Fruit fly (Drosophila melanogaster) whole organism, embryonic: ENCODE measurements around the gene MICAL-like.

Source experiments
- Antp ChIP-seq: fragments of 200-800 bp; sonication (Bioruptor generic); optimal IDR thresholded peaks from 3 replicates; lab custom pipeline; 2016; ENCODE audit warnings: missing biosample characterization, missing genetic modification characterization
- BEAF-32 ChIP-seq: fragments of 200-800 bp; sonication (Bioruptor generic); optimal IDR thresholded peaks from 3 replicates; lab custom pipeline; 2017; ENCODE audit warnings: missing biosample characterization, missing genetic modification characterization, mild to moderate bottlenecking, moderate library complexity, missing genetic modification reagents
- Bteb2 ChIP-seq: fragments of 200-800 bp; sonication (Bioruptor generic); optimal IDR thresholded peaks from 2 replicates; lab custom pipeline; 2016; ENCODE audit warnings: missing biosample characterization, missing genetic modification characterization
- CG10431 ChIP-seq: fragments of 200-800 bp; sonication (Bioruptor generic); optimal IDR thresholded peaks from 3 replicates; lab custom pipeline; 2018; ENCODE audit warnings: missing biosample characterization, mild to moderate bottlenecking, missing genetic modification characterization
- CG12391 ChIP-seq: fragments of 200-800 bp; sonication (Bioruptor generic); optimal IDR thresholded peaks from 3 replicates; lab custom pipeline; 2018; ENCODE audit warnings: missing biosample characterization, mild to moderate bottlenecking, missing genetic modification characterization, moderate library complexity
- CG14710 ChIP-seq: fragments of 200-800 bp; sonication (Bioruptor generic); optimal IDR thresholded peaks from 3 replicates; lab custom pipeline; 2019; ENCODE audit warnings: missing biosample characterization, mild to moderate bottlenecking, missing genetic modification characterization, moderate library complexity
- CG14860 ChIP-seq: fragments of 200-800 bp; sonication (Bioruptor generic); IDR thresholded peaks from 3 replicates; pipeline ENCODE4 v1.3.6; 2022; ENCODE audit warnings: missing biosample characterization, missing genetic modification characterization; ENCODE audit not compliant: partially characterized antibody
- CG15696 ChIP-seq: fragments of 200-800 bp; sonication (Bioruptor generic); optimal IDR thresholded peaks from 2 replicates; lab custom pipeline; 2019; ENCODE audit warnings: missing biosample characterization, mild to moderate bottlenecking, missing genetic modification characterization, moderate library complexity
- CG16813 ChIP-seq: fragments of 200-800 bp; sonication (Bioruptor generic); IDR thresholded peaks from 3 replicates; pipeline ENCODE4 v1.3.6; 2022; ENCODE audit warnings: missing biosample characterization, missing genetic modification characterization; ENCODE audit not compliant: partially characterized antibody
- CG2199 ChIP-seq: fragments of 200-800 bp; sonication (Bioruptor generic); IDR thresholded peaks from 3 replicates; pipeline ENCODE4 v1.3.6; 2022; ENCODE audit warnings: missing biosample characterization, missing genetic modification characterization
- CG2712 ChIP-seq: fragments of 200-800 bp; optimal IDR thresholded peaks from 3 replicates; lab custom pipeline; 2019; ENCODE audit warnings: missing biosample characterization, mild to moderate bottlenecking, missing genetic modification characterization, moderate library complexity
- CG6791 ChIP-seq: fragments of 200-800 bp; sonication (Bioruptor generic); IDR thresholded peaks from 3 replicates; pipeline ENCODE4 v1.3.6; 2022; ENCODE audit warnings: missing biosample characterization, missing genetic modification characterization; ENCODE audit not compliant: partially characterized antibody
- CHES-1-like ChIP-seq: fragments of 200-800 bp; sonication (Bioruptor generic); optimal IDR thresholded peaks from 2 replicates; lab custom pipeline; 2016; ENCODE audit warnings: missing biosample characterization, missing genetic modification characterization
- CTCF ChIP-seq: fragments of 200-800 bp; sonication (Bioruptor generic); optimal IDR thresholded peaks from 2 replicates; lab custom pipeline; 2017; ENCODE audit warnings: missing biosample characterization, mild to moderate bottlenecking, missing genetic modification characterization, moderate library complexity
- Dref ChIP-seq: fragments of 200-800 bp; sonication (Bioruptor generic); IDR thresholded peaks from 2 replicates; pipeline ENCODE4 v1.3.6; 2022; ENCODE audit warnings: missing biosample characterization, missing genetic modification characterization
- Med ChIP-seq: fragments of 200-800 bp; sonication (Bioruptor generic); peaks from one replicate; lab custom pipeline; 2016; ENCODE audit warnings: missing biosample characterization, missing genetic modification characterization, mild to moderate bottlenecking, inconsistent platforms, moderate library complexity
- Ravus ChIP-seq: fragments of 200-800 bp; sonication (Bioruptor generic); IDR thresholded peaks from 2 replicates; pipeline ENCODE4 v1.3.6; 2022; ENCODE audit warnings: missing biosample characterization, missing genetic modification characterization
- Scr ChIP-seq: fragments of 200-800 bp; sonication (Bioruptor generic); IDR thresholded peaks from 2 replicates; pipeline ENCODE4 v1.3.6; 2022; ENCODE audit warnings: missing biosample characterization, missing genetic modification characterization; ENCODE audit not compliant: partially characterized antibody
- Sry-δ ChIP-seq: fragments of 200-800 bp; sonication (Bioruptor generic); optimal IDR thresholded peaks from 2 replicates; lab custom pipeline; 2016; ENCODE audit warnings: missing biosample characterization, missing genetic modification characterization
- amos ChIP-seq: fragments of 200-800 bp; sonication (Bioruptor generic); IDR thresholded peaks from 2 replicates; pipeline ENCODE4 v1.3.6; 2022; ENCODE audit warnings: missing biosample characterization, missing genetic modification characterization; ENCODE audit not compliant: partially characterized antibody
- bowl ChIP-seq: fragments of 200-800 bp; sonication (Bioruptor generic); IDR thresholded peaks from 2 replicates; pipeline ENCODE4 v1.3.6; 2022; ENCODE audit warnings: missing biosample characterization, missing genetic modification characterization
- croc ChIP-seq: fragments of 200-800 bp; sonication (Bioruptor generic); conservative IDR thresholded peaks from 3 replicates; pipeline ENCODE4 v1.3.6; 2022; ENCODE audit warnings: missing biosample characterization, missing genetic modification characterization
- crp ChIP-seq, 2 experiments: fragments of 200-800 bp; sonication (Bioruptor generic); optimal IDR thresholded peaks; 2 replicates in 1 of 2; 3 replicates in 1 of 2; lab custom pipeline; 2017; ENCODE audit warnings: missing biosample characterization in 2 of 2, missing genetic modification characterization in 2 of 2, mild to moderate bottlenecking in 1 of 2, moderate library complexity in 1 of 2
- dysf ChIP-seq: fragments of 200-800 bp; sonication (Bioruptor generic); IDR thresholded peaks from 3 replicates; pipeline ENCODE4 v1.3.6; 2022; ENCODE audit warnings: missing biosample characterization, missing genetic modification characterization
- emc ChIP-seq: fragments of 200-800 bp; sonication (Bioruptor generic); optimal IDR thresholded peaks from 2 replicates; lab custom pipeline; 2016; ENCODE audit warnings: missing biosample characterization, missing genetic modification characterization
- exex ChIP-seq: fragments of 200-800 bp; sonication (Bioruptor generic); optimal IDR thresholded peaks from 4 replicates; lab custom pipeline; 2018; ENCODE audit warnings: missing biosample characterization, mild to moderate bottlenecking, missing genetic modification characterization, moderate library complexity
- fd102C ChIP-seq: fragments of 200-800 bp; sonication (Bioruptor generic); optimal IDR thresholded peaks from 2 replicates; lab custom pipeline; 2018; ENCODE audit warnings: missing biosample characterization, mild to moderate bottlenecking, missing genetic modification characterization, moderate library complexity
- gem ChIP-seq: fragments of 200-800 bp; sonication (Bioruptor generic); optimal IDR thresholded peaks from 2 replicates; lab custom pipeline; 2019; ENCODE audit warnings: missing biosample characterization, mild to moderate bottlenecking, missing genetic modification characterization, moderate library complexity
- gfzf ChIP-seq: fragments of 200-800 bp; sonication (Bioruptor generic); optimal IDR thresholded peaks from 2 replicates; lab custom pipeline; 2016; ENCODE audit warnings: missing biosample characterization, mild to moderate bottlenecking, missing genetic modification characterization, moderate library complexity
- h ChIP-seq: fragments of >200 bp; optimal IDR thresholded peaks from 2 replicates; lab custom pipeline; 2017
- hb ChIP-seq: fragments of 200-800 bp; sonication (Bioruptor generic); IDR thresholded peaks from 3 replicates; pipeline ENCODE4 v1.3.6; 2022; ENCODE audit warnings: missing biosample characterization, missing genetic modification characterization; ENCODE audit not compliant: partially characterized antibody
- inv ChIP-seq: fragments of 200-800 bp; sonication (Bioruptor generic); IDR thresholded peaks from 2 replicates; pipeline ENCODE4 v1.3.6; 2022; ENCODE audit warnings: missing biosample characterization, missing genetic modification characterization; ENCODE audit not compliant: partially characterized antibody
- klu ChIP-seq: fragments of 200-800 bp; sonication (Bioruptor generic); IDR thresholded peaks from 2 replicates; pipeline ENCODE4 v1.3.6; 2022; ENCODE audit warnings: missing biosample characterization, missing genetic modification characterization
- luna ChIP-seq: fragments of 200-800 bp; sonication (Bioruptor generic); optimal IDR thresholded peaks from 2 replicates; lab custom pipeline; 2016; ENCODE audit warnings: missing biosample characterization, missing genetic modification characterization
- nmo ChIP-seq: fragments of 200-800 bp; sonication (Bioruptor generic); optimal IDR thresholded peaks from 2 replicates; lab custom pipeline; 2018; ENCODE audit warnings: missing biosample characterization, mild to moderate bottlenecking, missing genetic modification characterization, moderate library complexity
- pzg ChIP-seq: fragments of 200-800 bp; sonication (Bioruptor generic); optimal IDR thresholded peaks from 3 replicates; lab custom pipeline; 2018; ENCODE audit warnings: missing biosample characterization, mild to moderate bottlenecking, missing genetic modification characterization, moderate library complexity
- row ChIP-seq: fragments of 200-800 bp; sonication (Bioruptor generic); IDR thresholded peaks from 3 replicates; pipeline ENCODE4 v1.3.6; 2022; ENCODE audit warnings: missing biosample characterization, missing genetic modification characterization
- sens ChIP-seq: fragments of 200-800 bp; sonication (Bioruptor generic); peaks from one replicate; lab custom pipeline; 2016; ENCODE audit warnings: missing biosample characterization, missing genetic modification characterization
- slbo ChIP-seq: fragments of 200-800 bp; sonication (Bioruptor generic); IDR thresholded peaks from 2 replicates; pipeline ENCODE4 v1.3.6; 2022; ENCODE audit warnings: missing biosample characterization, missing genetic modification characterization
- ssp ChIP-seq: fragments of 200-800 bp; sonication (Bioruptor generic); IDR thresholded peaks from 2 replicates; pipeline ENCODE4 v1.3.6; 2022; ENCODE audit warnings: missing biosample characterization, missing genetic modification characterization
- stwl ChIP-seq: fragments of 200-800 bp; sonication (Bioruptor generic); optimal IDR thresholded peaks from 3 replicates; lab custom pipeline; 2018; ENCODE audit warnings: missing biosample characterization, mild to moderate bottlenecking, missing genetic modification characterization, moderate library complexity
- tgo ChIP-seq: fragments of 200-800 bp; sonication (Bioruptor generic); IDR thresholded peaks from 3 replicates; pipeline ENCODE4 v1.3.6; 2022; ENCODE audit warnings: missing biosample characterization, missing genetic modification characterization
- toy ChIP-seq: fragments of 200-800 bp; sonication (Bioruptor generic); IDR thresholded peaks from 2 replicates; pipeline ENCODE4 v1.3.6; 2022; ENCODE audit warnings: missing biosample characterization, missing genetic modification characterization
- tup ChIP-seq: fragments of 200-800 bp; sonication (Bioruptor generic); optimal IDR thresholded peaks from 2 replicates; lab custom pipeline; 2016; ENCODE audit warnings: missing biosample characterization, mild to moderate bottlenecking, missing genetic modification characterization, moderate library complexity
- zen ChIP-seq: fragments of 200-800 bp; sonication (Bioruptor generic); optimal IDR thresholded peaks from 3 replicates; lab custom pipeline; 2018; ENCODE audit warnings: missing biosample characterization, mild to moderate bottlenecking, missing genetic modification characterization, moderate library complexity

The MICAL-like gene

dm6 chr3L:13015823-13016465 is 812 bp upstream of the MICAL-like start, which contains the start of gene CG11267 (continued):
- TF ChIP-seq gem (tag; lab: Kevin White, UChicago), result peak; percentile 89
- peak; percentile 13 for TF ChIP-seq CG10431 (GFP tag; lab: Kevin White, UChicago)
- peak; percentile 94 for TF ChIP-seq dysf (GFP tag; lab: Robert Waterston, UW)
- no peak for TF ChIP-seq fd102C (GFP tag; lab: Kevin White, UChicago)
- peak; percentile 57 for TF ChIP-seq Ravus (GFP tag; lab: Robert Waterston, UW)

- TF ChIP-seq toy (no peak), hb (GFP tag; lab: Robert Waterston, UW) (0 out of 3 replicates have a peak, but pooled peaks have one; percentile 49)
Measured at dm6 chr3L:13014693-13015092, 439 bp downstream of the MICAL-like start.

- TF ChIP-seq stwl (tag; lab: Kevin White, UChicago) (peak; percentile 29), h (lab: Kevin White, UChicago) (no peak), slbo (no peak), exex (peak; percentile 29), Med (GFP tag; lab: Kevin White, UChicago) (peak; percentile 52), CG2199 (no peak), emc (GFP tag; lab: Kevin White, UChicago) (no peak), inv (peak; percentile 10; the same call in 1 of the 2 replicates), Dref (GFP tag; lab: Robert Waterston, UW) (peak; percentile 55), nmo (no peak), tup (no peak), klu (GFP tag; lab: Robert Waterston, UW) (no peak), CHES-1-like (GFP tag; lab: Kevin White, UChicago) (no peak), tgo (GFP tag; lab: Robert Waterston, UW) (no peak), bowl (GFP tag; lab: Robert Waterston, UW) (no peak), ssp (GFP tag; lab: Robert Waterston, UW) (peak; percentile 60), luna (GFP tag; lab: Kevin White, UChicago) (no peak), CG16813 (0 out of 3 replicates have a peak, but pooled peaks have one; percentile 35), Scr (GFP tag; lab: Robert Waterston, UW) (peak; percentile 32), pzg (GFP tag; lab: Kevin White, UChicago) (peak; percentile 22), CG15696 (tag; lab: Kevin White, UChicago) (no peak), BEAF-32 (GFP tag; lab: Kevin White, UChicago) (peak; percentile 59), amos (GFP tag; lab: Robert Waterston, UW) (peak; percentile 32; the same call in 1 of the 2 replicates), zen (tag; lab: Kevin White, UChicago) (peak; percentile 29), Sry-δ (peak; percentile 57), CG2712 (tag; lab: Kevin White, UChicago) (no peak), sens (GFP tag; lab: Kevin White, UChicago) (peak; percentile 23)
Measured at dm6 chr3L:13011511-13011910, 3.6 kb downstream of the MICAL-like start, which contains the start of gene Cul6. Gene Cul6, minus strand, starts transcription at chr3L:13011685.

dm6 chr3L:13007946-13008462 is 7.1 kb downstream of the MICAL-like start:
- TF ChIP-seq CG6791 (GFP tag; lab: Robert Waterston, UW) (peak; percentile 71), row (GFP tag; lab: Robert Waterston, UW) (peak; percentile 44; the same call in 2 of the 3 replicates), croc (GFP tag; lab: Robert Waterston, UW) (no peak), amos (GFP tag; lab: Robert Waterston, UW) (peak; percentile 71), crp (GFP tag; optimal IDR thresholded peaks at IDR 0.05; lab: Kevin White, UChicago) (peak in 1 of 2 experiments; percentile 81), Bteb2 (GFP tag; lab: Kevin White, UChicago) (no peak), Antp (GFP tag; lab: Kevin White, UChicago) (no peak), exex (peak; percentile 35), CG12391 (tag; lab: Kevin White, UChicago) (peak; percentile 10), CG14860 (GFP tag; lab: Robert Waterston, UW) (0 out of 3 replicates have a peak, but pooled peaks have one; percentile 49), CTCF (GFP tag; lab: Kevin White, UChicago) (no peak), CG14710 (peak; percentile 30), gfzf (GFP tag; lab: Kevin White, UChicago) (peak; percentile 4), stwl (tag; lab: Kevin White, UChicago) (peak; percentile 82), luna (GFP tag; lab: Kevin White, UChicago) (no peak), BEAF-32 (GFP tag; lab: Kevin White, UChicago) (peak; percentile 67)
